Fruit fly (Drosophila melanogaster) whole organism, embryonic: Measurements from ENCODE around the gene ZnT63C.

Experiments
- Ada2b ChIP-seq: fragments of 200-800 bp; sonication (Bioruptor generic); IDR thresholded peaks from 2 replicates; pipeline ENCODE4 v1.3.6; 2022; ENCODE audit warnings: missing biosample characterization, missing genetic modification characterization
- CG10543 ChIP-seq: fragments of 200-800 bp; sonication (Bioruptor generic); optimal IDR thresholded peaks from 3 replicates; lab custom pipeline; 2017; ENCODE audit warnings: missing biosample characterization, mild to moderate bottlenecking, missing genetic modification characterization, moderate library complexity
- CG11504 ChIP-seq: fragments of 200-800 bp; sonication (Bioruptor generic); optimal IDR thresholded peaks from 3 replicates; lab custom pipeline; 2019; ENCODE audit warnings: missing biosample characterization, mild to moderate bottlenecking, missing genetic modification characterization, moderate library complexity
- CG14710 ChIP-seq: fragments of 200-800 bp; sonication (Bioruptor generic); optimal IDR thresholded peaks from 3 replicates; lab custom pipeline; 2019; ENCODE audit warnings: missing biosample characterization, mild to moderate bottlenecking, missing genetic modification characterization, moderate library complexity
- CG16815 ChIP-seq: fragments of 200-800 bp; sonication (Bioruptor generic); optimal IDR thresholded peaks from 3 replicates; lab custom pipeline; 2017; ENCODE audit warnings: missing biosample characterization, mild to moderate bottlenecking, missing genetic modification characterization
- CG3163 ChIP-seq: fragments of 200-800 bp; sonication (Bioruptor generic); optimal IDR thresholded peaks from 3 replicates; lab custom pipeline; 2016; ENCODE audit warnings: missing biosample characterization, missing genetic modification characterization
- CG4282 ChIP-seq: fragments of 200-800 bp; sonication (Bioruptor generic); optimal IDR thresholded peaks from 2 replicates; lab custom pipeline; 2016; ENCODE audit warnings: missing biosample characterization, missing genetic modification characterization
- CG7745 ChIP-seq: fragments of 200-800 bp; sonication (Bioruptor generic); optimal IDR thresholded peaks from 2 replicates; lab custom pipeline; 2018; ENCODE audit warnings: missing biosample characterization, mild to moderate bottlenecking, missing genetic modification characterization, moderate library complexity
- CG8089 ChIP-seq: fragments of 200-800 bp; sonication (Bioruptor generic); optimal IDR thresholded peaks from 3 replicates; lab custom pipeline; 2016; ENCODE audit warnings: missing biosample characterization, missing genetic modification characterization
- CG8359 ChIP-seq: fragments of 200-800 bp; sonication (Bioruptor generic); optimal IDR thresholded peaks from 2 replicates; lab custom pipeline; 2017; ENCODE audit warnings: missing biosample characterization, mild to moderate bottlenecking, missing genetic modification characterization, borderline replicate concordance
- CG9876 ChIP-seq: fragments of 200-800 bp; sonication (Bioruptor generic); optimal IDR thresholded peaks from 2 replicates; lab custom pipeline; 2016; ENCODE audit warnings: missing biosample characterization, missing genetic modification characterization
- CTCF ChIP-seq: fragments of 200-800 bp; sonication (Bioruptor generic); optimal IDR thresholded peaks from 2 replicates; lab custom pipeline; 2017; ENCODE audit warnings: missing biosample characterization, mild to moderate bottlenecking, missing genetic modification characterization, moderate library complexity
- CkIIα-i1 ChIP-seq: fragments of 200-800 bp; sonication (Bioruptor generic); IDR thresholded peaks from 2 replicates; pipeline ENCODE4 v1.3.6; 2022; ENCODE audit warnings: missing biosample characterization, missing genetic modification characterization
- D19A ChIP-seq: fragments of 200-800 bp; optimal IDR thresholded peaks from 3 replicates; lab custom pipeline; 2019; ENCODE audit warnings: missing biosample characterization, mild to moderate bottlenecking, missing genetic modification characterization, moderate library complexity
- D19B ChIP-seq: fragments of 200-800 bp; sonication (Bioruptor generic); optimal IDR thresholded peaks from 2 replicates; lab custom pipeline; 2017; ENCODE audit warnings: missing biosample characterization, mild to moderate bottlenecking, missing genetic modification characterization
- Dbx ChIP-seq: fragments of 200-800 bp; sonication (Bioruptor generic); IDR thresholded peaks from 3 replicates; pipeline ENCODE4 v1.3.6; 2022; ENCODE audit warnings: missing biosample characterization, missing genetic modification characterization
- Dfd ChIP-seq, 2 experiments: fragments of >200 bp; optimal IDR thresholded peaks; 2 replicates each; lab custom pipeline; 2017; ENCODE audit warnings: missing biosample characterization in 2 of 2, missing genetic modification characterization in 2 of 2
- Dref ChIP-seq: fragments of 200-800 bp; sonication (Bioruptor generic); IDR thresholded peaks from 2 replicates; pipeline ENCODE4 v1.3.6; 2022; ENCODE audit warnings: missing biosample characterization, missing genetic modification characterization
- Eip74EF ChIP-seq, 2 experiments: fragments of 200-800 bp in 1 of 2; fragments of >200 bp in 1 of 2; sonication (Bioruptor generic) in 1 of 2; optimal IDR thresholded peaks; 2 replicates each; lab custom pipeline; 2017 to 2019; ENCODE audit warnings: missing biosample characterization in 2 of 2, missing genetic modification characterization in 2 of 2, mild to moderate bottlenecking in 1 of 2, moderate library complexity in 1 of 2
- Nf-YA ChIP-seq: fragments of 200-800 bp; sonication (Bioruptor generic); IDR thresholded peaks from 2 replicates; pipeline ENCODE4 v1.3.6; 2022; ENCODE audit warnings: missing biosample characterization, missing genetic modification characterization
- NfI ChIP-seq: fragments of 200-800 bp; sonication (Bioruptor generic); optimal IDR thresholded peaks from 3 replicates; lab custom pipeline; 2018; ENCODE audit warnings: missing biosample characterization, mild to moderate bottlenecking, missing genetic modification characterization, moderate library complexity
- Side ChIP-seq: fragments of 200-800 bp; sonication (Bioruptor generic); optimal IDR thresholded peaks from 2 replicates; lab custom pipeline; 2016; ENCODE audit warnings: missing biosample characterization, missing genetic modification characterization
- Trl ChIP-seq, 3 experiments: fragments of >200 bp in 2 of 3; fragments of 200-800 bp in 1 of 3; sonication (Bioruptor generic) in 1 of 3; optimal IDR thresholded peaks; 2 replicates in 1 of 3; 3 replicates in 2 of 3; lab custom pipeline; 2016 to 2017; ENCODE audit warnings: missing biosample characterization in 1 of 3, missing genetic modification characterization in 1 of 3
- ab ChIP-seq: fragments of 200-800 bp; sonication (Bioruptor generic); optimal IDR thresholded peaks from 2 replicates; lab custom pipeline; 2016; ENCODE audit warnings: missing biosample characterization, missing genetic modification characterization
- cad ChIP-seq: fragments of >200 bp; optimal IDR thresholded peaks from 2 replicates; lab custom pipeline; 2017; ENCODE audit warnings: missing biosample characterization, missing genetic modification characterization
- chinmo ChIP-seq: fragments of 200-800 bp; sonication (Bioruptor generic); IDR thresholded peaks from 4 replicates; pipeline ENCODE4 v1.3.6; 2022; ENCODE audit warnings: missing biosample characterization, missing genetic modification characterization; ENCODE audit not compliant: partially characterized antibody
- esg ChIP-seq: fragments of 200-800 bp; sonication (Bioruptor generic); conservative IDR thresholded peaks from 2 replicates; pipeline ENCODE4 v1.3.6; 2022; ENCODE audit warnings: missing biosample characterization, missing genetic modification characterization
- eyg ChIP-seq: fragments of 200-800 bp; sonication (Bioruptor generic); optimal IDR thresholded peaks from 3 replicates; lab custom pipeline; 2016; ENCODE audit warnings: missing biosample characterization, missing genetic modification characterization
- fu2 ChIP-seq: fragments of 200-800 bp; sonication (Bioruptor generic); optimal IDR thresholded peaks from 2 replicates; lab custom pipeline; 2016; ENCODE audit warnings: missing biosample characterization, missing genetic modification characterization
- grau ChIP-seq: fragments of 200-800 bp; optimal IDR thresholded peaks from 3 replicates; lab custom pipeline; 2019; ENCODE audit warnings: missing biosample characterization, mild to moderate bottlenecking, missing genetic modification characterization, moderate library complexity
- gro ChIP-seq: fragments of 200-800 bp; sonication (Bioruptor generic); optimal IDR thresholded peaks from 2 replicates; lab custom pipeline; 2016; ENCODE audit warnings: missing biosample characterization, missing genetic modification characterization
- gt ChIP-seq: fragments of 200-800 bp; sonication (Bioruptor generic); IDR thresholded peaks from 2 replicates; pipeline ENCODE4 v1.3.6; 2022; ENCODE audit warnings: missing biosample characterization, missing genetic modification characterization
- ind ChIP-seq: fragments of 200-800 bp; sonication (Bioruptor generic); optimal IDR thresholded peaks from 3 replicates; lab custom pipeline; 2016; ENCODE audit warnings: missing biosample characterization, missing genetic modification characterization
- inv ChIP-seq: fragments of 200-800 bp; sonication (Bioruptor generic); IDR thresholded peaks from 2 replicates; pipeline ENCODE4 v1.3.6; 2022; ENCODE audit warnings: missing biosample characterization, missing genetic modification characterization; ENCODE audit not compliant: partially characterized antibody
- jing ChIP-seq: fragments of 200-800 bp; sonication (Bioruptor generic); optimal IDR thresholded peaks from 2 replicates; lab custom pipeline; 2018; ENCODE audit warnings: missing biosample characterization, mild to moderate bottlenecking, missing genetic modification characterization
- kah ChIP-seq: fragments of 200-800 bp; sonication (Bioruptor generic); optimal IDR thresholded peaks from 2 replicates; lab custom pipeline; 2018; ENCODE audit warnings: missing biosample characterization, mild to moderate bottlenecking, missing genetic modification characterization
- knrl ChIP-seq: fragments of 200-800 bp; sonication (Bioruptor generic); IDR thresholded peaks from 3 replicates; pipeline ENCODE4 v1.3.6; 2022; ENCODE audit warnings: missing biosample characterization, missing genetic modification characterization; ENCODE audit not compliant: partially characterized antibody
- mirr ChIP-seq: fragments of 200-800 bp; sonication (Bioruptor generic); optimal IDR thresholded peaks from 3 replicates; lab custom pipeline; 2018; ENCODE audit warnings: missing biosample characterization, mild to moderate bottlenecking, missing genetic modification characterization
- nerfin-1 ChIP-seq: fragments of 200-800 bp; sonication (Bioruptor generic); optimal IDR thresholded peaks from 3 replicates; lab custom pipeline; 2019; ENCODE audit warnings: missing biosample characterization, mild to moderate bottlenecking, missing genetic modification characterization, moderate library complexity
- nerfin-2 ChIP-seq: fragments of 200-800 bp; sonication (Bioruptor generic); IDR thresholded peaks from 2 replicates; pipeline ENCODE4 v1.3.6; 2022; ENCODE audit warnings: missing biosample characterization, missing genetic modification characterization; ENCODE audit not compliant: partially characterized antibody
- odd ChIP-seq: fragments of 200-800 bp; sonication (Bioruptor generic); optimal IDR thresholded peaks from 2 replicates; lab custom pipeline; 2017; ENCODE audit warnings: missing biosample characterization, mild to moderate bottlenecking, missing genetic modification characterization
- phol ChIP-seq: fragments of 200-800 bp; sonication (Bioruptor generic); optimal IDR thresholded peaks from 3 replicates; lab custom pipeline; 2018; ENCODE audit warnings: missing biosample characterization, mild to moderate bottlenecking, missing genetic modification characterization, moderate library complexity
- pita ChIP-seq: fragments of 200-800 bp; sonication (Bioruptor generic); optimal IDR thresholded peaks from 2 replicates; lab custom pipeline; 2017; ENCODE audit warnings: missing biosample characterization, mild to moderate bottlenecking, missing genetic modification characterization
- ro ChIP-seq: fragments of 200-800 bp; sonication (Bioruptor generic); IDR thresholded peaks from 2 replicates; pipeline ENCODE4 v1.3.6; 2022; ENCODE audit warnings: missing biosample characterization, missing genetic modification characterization
- slp2 ChIP-seq: fragments of 200-800 bp; sonication (Bioruptor generic); optimal IDR thresholded peaks from 2 replicates; lab custom pipeline; 2016; ENCODE audit warnings: missing biosample characterization, missing genetic modification characterization
- tio ChIP-seq: fragments of 200-800 bp; sonication (Bioruptor generic); optimal IDR thresholded peaks from 2 replicates; lab custom pipeline; 2017; ENCODE audit warnings: missing biosample characterization, missing genetic modification characterization, inconsistent platforms
- wdn ChIP-seq: fragments of 200-800 bp; sonication (Bioruptor generic); IDR thresholded peaks from 2 replicates; pipeline ENCODE4 v1.3.6; 2022; ENCODE audit warnings: missing biosample characterization, missing genetic modification characterization
- z ChIP-seq: fragments of 200-800 bp; sonication (Bioruptor generic); IDR thresholded peaks from 3 replicates; pipeline ENCODE4 v1.3.6; 2022; ENCODE audit warnings: missing biosample characterization, missing genetic modification characterization
- zf30C ChIP-seq: fragments of 200-800 bp; sonication (Bioruptor generic); optimal IDR thresholded peaks from 3 replicates; lab custom pipeline; 2018; ENCODE audit warnings: missing biosample characterization, mild to moderate bottlenecking, missing genetic modification characterization
- zfh2 ChIP-seq: fragments of 200-800 bp; sonication (Bioruptor generic); optimal IDR thresholded peaks from 2 replicates; lab custom pipeline; 2016; ENCODE audit warnings: missing biosample characterization, missing genetic modification characterization

Gene ZnT63C

DNA sequence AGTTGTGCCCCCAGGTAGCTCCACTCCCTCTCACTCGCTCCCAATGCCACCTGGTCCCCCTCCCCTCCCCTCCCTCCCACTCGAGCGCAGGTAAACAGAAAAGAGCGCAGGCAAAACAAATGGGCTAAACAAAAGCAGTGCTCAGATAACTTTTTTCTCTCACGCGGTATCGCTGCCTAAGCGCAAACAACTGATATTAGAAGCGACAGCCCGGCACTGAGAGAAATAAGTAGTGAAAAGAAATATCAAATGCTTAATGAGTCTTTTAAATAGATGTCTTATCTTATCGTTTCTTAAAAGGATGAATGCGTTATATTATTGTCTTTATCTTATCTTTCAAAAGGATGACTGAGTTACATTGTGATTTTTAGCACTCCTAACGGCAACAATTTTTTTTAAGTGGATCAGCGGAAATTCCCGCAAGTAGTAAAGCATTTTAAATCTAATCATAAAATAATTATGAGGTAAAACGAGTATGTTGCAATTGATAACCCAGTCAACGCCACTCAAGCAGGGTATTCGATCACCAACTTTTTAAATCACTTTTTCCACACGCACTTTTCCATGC lies 2.3 kb upstream of the ZnT63C start (continued):
- TF ChIP-seq grau, result peak; percentile 93
- peak; percentile 89 for TF ChIP-seq NfI (GFP tag; lab: Kevin White, UChicago)
- peak; percentile 86 for TF ChIP-seq jing (GFP tag; lab: Kevin White, UChicago)
- peak; percentile 91 for TF ChIP-seq ind (GFP tag; lab: Kevin White, UChicago)
- peak; percentile 91 for TF ChIP-seq phol (tag; lab: Kevin White, UChicago)
- TF ChIP-seq CG3163 (GFP tag; lab: Kevin White, UChicago), result peak; percentile 74
- TF ChIP-seq Nf-YA (GFP tag; lab: Robert Waterston, UW), result peak; percentile 83
- no peak for TF ChIP-seq pita (GFP tag; lab: Kevin White, UChicago)
- TF ChIP-seq wdn (GFP tag; lab: Robert Waterston, UW), result peak; percentile 80
- TF ChIP-seq slp2 (GFP tag; lab: Kevin White, UChicago), result peak; percentile 84
- peak; percentile 74 for TF ChIP-seq D19B (GFP tag; lab: Kevin White, UChicago)
- peak in 1 of 2 experiments; percentile 95 for TF ChIP-seq Eip74EF (GFP tag; optimal IDR thresholded peaks at IDR 0.05; lab: Kevin White, UChicago)
- peak; percentile 74 for TF ChIP-seq zfh2 (GFP tag; lab: Kevin White, UChicago)
- TF ChIP-seq inv (GFP tag; lab: Robert Waterston, UW), result no peak
- TF ChIP-seq CkIIα-i1 (GFP tag; lab: Robert Waterston, UW), result no peak
- peak; percentile 93 for TF ChIP-seq D19A (tag; lab: Kevin White, UChicago)
- peak; percentile 42 for TF ChIP-seq CG7745 (tag; lab: Kevin White, UChicago)
- TF ChIP-seq Dref (GFP tag; lab: Robert Waterston, UW), result no peak
- TF ChIP-seq Dfd (GFP tag; optimal IDR thresholded peaks at IDR 0.05; lab: Kevin White, UChicago), result no peak
- no peak for TF ChIP-seq nerfin-2 (GFP tag; lab: Robert Waterston, UW)
- peak; percentile 83 for TF ChIP-seq CG10543 (GFP tag; lab: Kevin White, UChicago)
- peak; percentile 81 for TF ChIP-seq CG8089 (GFP tag; lab: Kevin White, UChicago)
- peak; percentile 77; the same call in 2 of the 4 replicates for TF ChIP-seq chinmo (GFP tag; lab: Robert Waterston, UW)
- peak; percentile 91 for TF ChIP-seq eyg (GFP tag; lab: Kevin White, UChicago)
- TF ChIP-seq tio (GFP tag; lab: Kevin White, UChicago), result peak; percentile 88
- TF ChIP-seq zf30C (GFP tag; lab: Kevin White, UChicago), result peak; percentile 89
- peak; percentile 41; the same call in 1 of the 2 replicates for TF ChIP-seq gt (GFP tag; lab: Robert Waterston, UW)
- TF ChIP-seq CG4282 (GFP tag; lab: Kevin White, UChicago), result peak; percentile 53
- peak; percentile 76 for TF ChIP-seq CG8359 (GFP tag; lab: Kevin White, UChicago)
- peak; percentile 62; the same call in 2 of the 3 replicates for TF ChIP-seq z (GFP tag; lab: Robert Waterston, UW)
- peak; percentile 95 for TF ChIP-seq CG11504 (tag; lab: Kevin White, UChicago)
- TF ChIP-seq Dbx (GFP tag; lab: Robert Waterston, UW), result peak; percentile 90
- TF ChIP-seq mirr (GFP tag; lab: Kevin White, UChicago), result peak; percentile 81
- peak; percentile 89 for TF ChIP-seq Ada2b (GFP tag; lab: Robert Waterston, UW)
- TF ChIP-seq CG16815, result peak; percentile 69
- peak; percentile 88 for TF ChIP-seq CG14710 (tag; lab: Kevin White, UChicago)
- peak; percentile 85 for TF ChIP-seq gro (GFP tag; lab: Kevin White, UChicago)
- TF ChIP-seq CTCF (GFP tag; lab: Kevin White, UChicago), result peak; percentile 60
- TF ChIP-seq esg (GFP tag; lab: Robert Waterston, UW), result peak; percentile 89
- TF ChIP-seq ro (GFP tag; lab: Robert Waterston, UW), result peak; percentile 82
- TF ChIP-seq nerfin-1 (tag; lab: Kevin White, UChicago), result peak; percentile 87
- peak; percentile 77 for TF ChIP-seq CG9876
- TF ChIP-seq Trl (optimal IDR thresholded peaks at IDR 0.05; lab: Kevin White, UChicago), result peak; percentile 10 to 46
- TF ChIP-seq Trl (GFP tag; optimal IDR thresholded peaks at IDR 0.05; lab: Kevin White, UChicago), result peak; percentile 83
- TF ChIP-seq fu2 (GFP tag; lab: Kevin White, UChicago), result peak; percentile 80
- TF ChIP-seq Side (GFP tag; lab: Kevin White, UChicago), result peak; percentile 84
- peak; percentile 45 for TF ChIP-seq ab (GFP tag; lab: Kevin White, UChicago)
- no peak for TF ChIP-seq knrl (GFP tag; lab: Robert Waterston, UW)
- TF ChIP-seq cad, result no peak
- TF ChIP-seq odd, result peak; percentile 91
- peak; percentile 82 for TF ChIP-seq kah (GFP tag; lab: Kevin White, UChicago)
